Worm (Caenorhabditis elegans): ENCODE measurements around the gene hrg-2.

The hrg-2 gene

DNA sequence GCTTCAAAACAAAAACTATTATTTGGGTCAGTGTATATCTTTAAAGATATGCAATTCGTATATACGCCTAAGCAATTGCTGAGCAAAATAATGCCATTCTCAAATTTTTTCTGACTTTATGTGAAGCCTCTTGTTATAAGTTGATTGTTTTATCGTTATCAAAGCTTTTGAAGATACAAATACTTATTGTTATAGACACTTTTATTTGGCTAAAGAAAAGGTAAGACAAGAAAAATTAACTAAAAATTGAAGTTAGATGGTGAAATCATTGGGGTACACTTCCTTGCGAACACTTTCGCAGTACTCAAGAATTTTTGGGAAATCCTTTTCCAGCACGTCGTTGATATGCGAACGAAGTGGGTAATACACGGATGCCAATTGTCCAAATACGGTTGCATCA lies 2.0 kb upstream of the hrg-2 start:
- TF ChIP-seq pha-4 (GFP tag; IDR thresholded peaks at IDR 0.05) = no peak
- TF ChIP-seq pha-4 (tag; optimal IDR thresholded peaks at IDR 0.05) = no peak
- TF ChIP-seq hlh-11 (tag; optimal IDR thresholded peaks at IDR 0.05) = no peak
- peak in 1 of 2 experiments; percentile 80 for TF ChIP-seq unc-62 (GFP tag; optimal IDR thresholded peaks at IDR 0.05 in 1 of 2)
- no peak for TF ChIP-seq unc-62 (tag; optimal IDR thresholded peaks at IDR 0.05)

ce11 chrV:12411909-12412308 lies 1.6 kb upstream of the hrg-2 start, which contains the start of gene cdr-7:
Gene cdr-7, minus strand, starts transcription at chrV:12412113.
- peak; percentile 13 for TF ChIP-seq nhr-28 (tag; optimal IDR thresholded peaks at IDR 0.05)
- TF ChIP-seq T20F7.1 (GFP tag; optimal IDR thresholded peaks at IDR 0.05) = no peak
- TF ChIP-seq T26A8.4 (GFP tag; IDR thresholded peaks at IDR 0.05) = no peak
- TF ChIP-seq mdl-1 (tag; optimal IDR thresholded peaks at IDR 0.05) = no peak
- no peak for TF ChIP-seq nhr-48 (tag; optimal IDR thresholded peaks at IDR 0.05)

ce11 chrV:12408996-12409395 lies 1.3 kb downstream of the hrg-2 start:
- TF ChIP-seq hmg-1.1 (GFP tag; IDR thresholded peaks at IDR 0.05) = no peak
- TF ChIP-seq hif-1 (tag; optimal IDR thresholded peaks at IDR 0.05) = no peak
- TF ChIP-seq nhr-111 (GFP tag; optimal IDR thresholded peaks at IDR 0.05) = no peak
- TF ChIP-seq mep-1 (tag; optimal IDR thresholded peaks at IDR 0.05) = peak; percentile 51
- TF ChIP-seq daf-16 (GFP tag; optimal IDR thresholded peaks at IDR 0.05) = peak in 1 of 2 experiments; percentile 21
- peak; percentile 11 for TF ChIP-seq daf-16 (tag; optimal IDR thresholded peaks at IDR 0.05)
- TF ChIP-seq snpc-4 (tag; optimal IDR thresholded peaks at IDR 0.05) = no peak
- TF ChIP-seq lin-38 (GFP tag; IDR thresholded peaks at IDR 0.05) = no peak
- TF ChIP-seq dve-1 (tag; optimal IDR thresholded peaks at IDR 0.05; ENCODE audit: insufficient read depth) = peak; percentile 14
- no peak for TF ChIP-seq spr-1 (tag; optimal IDR thresholded peaks at IDR 0.05)
- no peak for TF ChIP-seq lin-13 (GFP tag; optimal IDR thresholded peaks at IDR 0.05)
- TF ChIP-seq unc-130 (GFP tag; optimal IDR thresholded peaks at IDR 0.05) = no peak
- TF ChIP-seq hlh-11 (tag; optimal IDR thresholded peaks at IDR 0.05) = peak; percentile 33
- no peak for TF ChIP-seq lin-1 (GFP tag; IDR thresholded peaks at IDR 0.05)
- no peak for TF ChIP-seq nhr-237 (tag; optimal IDR thresholded peaks at IDR 0.05)
- no peak for TF ChIP-seq F26F4.8 (GFP tag; conservative IDR thresholded peaks at IDR 0.05)
- TF ChIP-seq nhr-6 (tag; optimal IDR thresholded peaks at IDR 0.05) = peak; percentile 26
- peak; percentile 91 for TF ChIP-seq nhr-28 (tag; optimal IDR thresholded peaks at IDR 0.05)
- TF ChIP-seq ztf-7 (tag; optimal IDR thresholded peaks at IDR 0.05) = no peak
- no peak for TF ChIP-seq sdz-12 (GFP tag; optimal IDR thresholded peaks at IDR 0.05)
- no peak for TF ChIP-seq nhr-10 (tag; optimal IDR thresholded peaks at IDR 0.05)
- TF ChIP-seq lsy-2 (tag; optimal IDR thresholded peaks at IDR 0.05) = peak in 1 of 2 experiments; percentile 33
- TF ChIP-seq T20F7.1 (GFP tag; optimal IDR thresholded peaks at IDR 0.05) = peak; percentile 29

ce11 chrV:12408525-12408924 lies 1.8 kb downstream of the hrg-2 start, which contains the start of gene cdr-4:
Gene cdr-4, minus strand, starts transcription at chrV:12408625.
- no peak for TF ChIP-seq ces-1 (GFP tag; optimal IDR thresholded peaks at IDR 0.05)
- no peak for TF ChIP-seq hif-1 (tag; optimal IDR thresholded peaks at IDR 0.05)
- no peak for TF ChIP-seq F44E2.7 (GFP tag; IDR thresholded peaks at IDR 0.05)
- no peak for TF ChIP-seq sdz-12 (GFP tag; optimal IDR thresholded peaks at IDR 0.05)
- no peak for TF ChIP-seq nhr-102 (tag; optimal IDR thresholded peaks at IDR 0.05)
- no peak for TF ChIP-seq ZK337.2 (GFP tag; IDR thresholded peaks at IDR 0.05)
- no peak for TF ChIP-seq mxl-2 (GFP tag; conservative IDR thresholded peaks at IDR 0.05)
- no peak for TF ChIP-seq nhr-10 (tag; optimal IDR thresholded peaks at IDR 0.05)
- no peak for TF ChIP-seq F26F4.8 (GFP tag; conservative IDR thresholded peaks at IDR 0.05)
- no peak for TF ChIP-seq ceh-32 (tag; optimal IDR thresholded peaks at IDR 0.05; ENCODE audit: poor library complexity)
- TF ChIP-seq gei-8 (GFP tag; optimal IDR thresholded peaks at IDR 0.05) = no peak
- no peak for TF ChIP-seq zfp-3 (GFP tag; conservative IDR thresholded peaks at IDR 0.05)
- no peak for TF ChIP-seq dpl-1 (GFP tag; optimal IDR thresholded peaks at IDR 0.05)

All from whole organism, L4 larva.